Fruit fly (Drosophila melanogaster) whole organism, embryonic: Measurements from ENCODE around the gene Gr98d.
A peak's percentile ranks its signal among the peaks of the same experiment; 100 is the strongest.

Experiments
- ATbp ChIP-seq: fragments of 200-800 bp; sonication (Bioruptor generic); optimal IDR thresholded peaks from 2 replicates; lab custom pipeline; 2017; ENCODE audit warnings: missing biosample characterization, mild to moderate bottlenecking, missing genetic modification characterization, missing genetic modification reagents
- Ada2b ChIP-seq: fragments of 200-800 bp; sonication (Bioruptor generic); IDR thresholded peaks from 2 replicates; pipeline ENCODE4 v1.3.6; 2022; ENCODE audit warnings: missing biosample characterization, missing genetic modification characterization
- Adf1 ChIP-seq: fragments of 200-800 bp; sonication (Bioruptor generic); IDR thresholded peaks from 2 replicates; pipeline ENCODE4 v1.3.6; 2022; ENCODE audit warnings: missing biosample characterization, missing genetic modification characterization
- Asciz ChIP-seq: fragments of 200-800 bp; sonication (Bioruptor generic); optimal IDR thresholded peaks from 2 replicates; lab custom pipeline; 2017; ENCODE audit warnings: missing biosample characterization, mild to moderate bottlenecking, missing genetic modification characterization, missing genetic modification reagents
- Atf6 ChIP-seq: fragments of 200-800 bp; sonication (Bioruptor generic); IDR thresholded peaks from 2 replicates; pipeline ENCODE4 v1.3.6; 2022; ENCODE audit warnings: missing biosample characterization, missing genetic modification characterization
- CG13424 ChIP-seq: fragments of 200-800 bp; sonication (Bioruptor generic); optimal IDR thresholded peaks from 2 replicates; lab custom pipeline; 2019; ENCODE audit warnings: missing biosample characterization, mild to moderate bottlenecking, missing genetic modification characterization, moderate library complexity
- CG14710 ChIP-seq: fragments of 200-800 bp; sonication (Bioruptor generic); optimal IDR thresholded peaks from 3 replicates; lab custom pipeline; 2019; ENCODE audit warnings: missing biosample characterization, mild to moderate bottlenecking, missing genetic modification characterization, moderate library complexity
- CG1647 ChIP-seq: fragments of 200-800 bp; sonication (Bioruptor generic); optimal IDR thresholded peaks from 3 replicates; lab custom pipeline; 2016; ENCODE audit warnings: missing biosample characterization, missing genetic modification characterization
- CG1792 ChIP-seq: fragments of 200-800 bp; sonication (Bioruptor generic); optimal IDR thresholded peaks from 2 replicates; lab custom pipeline; 2016; ENCODE audit warnings: missing biosample characterization, missing genetic modification characterization
- CG2120 ChIP-seq: fragments of 200-800 bp; sonication (Bioruptor generic); optimal IDR thresholded peaks from 3 replicates; lab custom pipeline; 2016; ENCODE audit warnings: missing biosample characterization, missing genetic modification characterization
- CG32532 ChIP-seq: fragments of 200-800 bp; sonication (Bioruptor generic); IDR thresholded peaks from 2 replicates; pipeline ENCODE4 v1.3.6; 2022; ENCODE audit warnings: missing biosample characterization, missing genetic modification characterization
- CG4360 ChIP-seq: fragments of 200-800 bp; sonication (Bioruptor generic); IDR thresholded peaks from 2 replicates; pipeline ENCODE4 v1.3.6; 2022; ENCODE audit warnings: missing biosample characterization, missing genetic modification characterization
- CG6791 ChIP-seq: fragments of 200-800 bp; sonication (Bioruptor generic); IDR thresholded peaks from 3 replicates; pipeline ENCODE4 v1.3.6; 2022; ENCODE audit warnings: missing biosample characterization, missing genetic modification characterization; ENCODE audit not compliant: partially characterized antibody
- CG7271 ChIP-seq: fragments of 200-800 bp; sonication (Bioruptor generic); optimal IDR thresholded peaks from 2 replicates; lab custom pipeline; 2018; ENCODE audit warnings: missing biosample characterization, mild to moderate bottlenecking, missing genetic modification characterization, moderate library complexity
- CG7928 ChIP-seq: fragments of 200-800 bp; sonication (Bioruptor generic); optimal IDR thresholded peaks from 2 replicates; lab custom pipeline; 2017; ENCODE audit warnings: missing biosample characterization, mild to moderate bottlenecking, missing genetic modification characterization
- CG8388 ChIP-seq: fragments of 200-800 bp; sonication (Bioruptor generic); optimal IDR thresholded peaks from 2 replicates; lab custom pipeline; 2019; ENCODE audit warnings: missing biosample characterization, mild to moderate bottlenecking, missing genetic modification characterization, moderate library complexity
- CG9727 ChIP-seq: fragments of 200-800 bp; sonication (Bioruptor generic); optimal IDR thresholded peaks from 3 replicates; lab custom pipeline; 2017; ENCODE audit warnings: missing biosample characterization, mild to moderate bottlenecking, missing genetic modification characterization
- CTCF ChIP-seq: fragments of 200-800 bp; sonication (Bioruptor generic); optimal IDR thresholded peaks from 2 replicates; lab custom pipeline; 2017; ENCODE audit warnings: missing biosample characterization, mild to moderate bottlenecking, missing genetic modification characterization, moderate library complexity
- Ets97D ChIP-seq: fragments of 200-800 bp; sonication (Bioruptor generic); optimal IDR thresholded peaks from 3 replicates; lab custom pipeline; 2016; ENCODE audit warnings: missing biosample characterization, missing genetic modification characterization
- Hr51 ChIP-seq, 2 experiments: fragments of 200-800 bp; sonication (Bioruptor generic); optimal IDR thresholded peaks; 2 replicates in 1 of 2; 3 replicates in 1 of 2; lab custom pipeline; 2016 to 2018; ENCODE audit warnings: missing biosample characterization in 2 of 2, missing genetic modification characterization in 2 of 2, mild to moderate bottlenecking in 1 of 2, moderate library complexity in 1 of 2
- MESR4 ChIP-seq: fragments of 200-800 bp; sonication (Bioruptor generic); optimal IDR thresholded peaks from 2 replicates; lab custom pipeline; 2018; ENCODE audit warnings: missing biosample characterization, mild to moderate bottlenecking, missing genetic modification characterization, moderate library complexity
- Med ChIP-seq: fragments of 200-800 bp; sonication (Bioruptor generic); peaks from one replicate; lab custom pipeline; 2016; ENCODE audit warnings: missing biosample characterization, missing genetic modification characterization, mild to moderate bottlenecking, inconsistent platforms, moderate library complexity
- Oli ChIP-seq: fragments of 200-800 bp; sonication (Bioruptor generic); optimal IDR thresholded peaks from 2 replicates; lab custom pipeline; 2018; ENCODE audit warnings: missing biosample characterization, mild to moderate bottlenecking, missing genetic modification characterization, moderate library complexity
- PHDP ChIP-seq: fragments of 200-800 bp; sonication (Bioruptor generic); optimal IDR thresholded peaks from 3 replicates; lab custom pipeline; 2018; ENCODE audit warnings: missing biosample characterization, mild to moderate bottlenecking, missing genetic modification characterization, moderate library complexity
- bsh ChIP-seq, 2 experiments: fragments of 200-800 bp; sonication (Bioruptor generic); optimal IDR thresholded peaks; 2 replicates each; lab custom pipeline; 2017 to 2018; ENCODE audit warnings: mild to moderate bottlenecking in 2 of 2, missing biosample characterization in 2 of 2, missing genetic modification characterization in 2 of 2, moderate library complexity in 1 of 2
- crol ChIP-seq: fragments of 200-800 bp; sonication (Bioruptor generic); IDR thresholded peaks from 2 replicates; pipeline ENCODE4 v1.3.6; 2022; ENCODE audit warnings: missing biosample characterization, missing genetic modification characterization
- emc ChIP-seq: fragments of 200-800 bp; sonication (Bioruptor generic); optimal IDR thresholded peaks from 2 replicates; lab custom pipeline; 2016; ENCODE audit warnings: missing biosample characterization, missing genetic modification characterization
- fd96Cb ChIP-seq: fragments of 200-800 bp; sonication (Bioruptor generic); optimal IDR thresholded peaks from 2 replicates; lab custom pipeline; 2018; ENCODE audit warnings: missing biosample characterization, mild to moderate bottlenecking, missing genetic modification characterization, moderate library complexity
- ftz-f1 ChIP-seq: fragments of 200-800 bp; sonication (Bioruptor generic); optimal IDR thresholded peaks from 2 replicates; lab custom pipeline; 2016; ENCODE audit warnings: missing biosample characterization, missing genetic modification characterization
- gce ChIP-seq: fragments of 200-800 bp; sonication (Bioruptor generic); IDR thresholded peaks from 3 replicates; pipeline ENCODE4 v1.3.6; 2022; ENCODE audit warnings: missing biosample characterization, missing genetic modification characterization
- gcm2 ChIP-seq: fragments of 200-800 bp; sonication (Bioruptor generic); optimal IDR thresholded peaks from 2 replicates; lab custom pipeline; 2016; ENCODE audit warnings: missing biosample characterization, missing genetic modification characterization
- gem ChIP-seq: fragments of 200-800 bp; sonication (Bioruptor generic); optimal IDR thresholded peaks from 2 replicates; lab custom pipeline; 2019; ENCODE audit warnings: missing biosample characterization, mild to moderate bottlenecking, missing genetic modification characterization, moderate library complexity
- grau ChIP-seq: fragments of 200-800 bp; optimal IDR thresholded peaks from 3 replicates; lab custom pipeline; 2019; ENCODE audit warnings: missing biosample characterization, mild to moderate bottlenecking, missing genetic modification characterization, moderate library complexity
- kni ChIP-seq: fragments of 200-800 bp; sonication (Bioruptor generic); optimal IDR thresholded peaks from 3 replicates; lab custom pipeline; 2017; ENCODE audit warnings: mild to moderate bottlenecking, missing biosample characterization, missing genetic modification reagents, missing genetic modification characterization
- mld ChIP-seq: fragments of 200-800 bp; sonication (Bioruptor generic); IDR thresholded peaks from 3 replicates; pipeline ENCODE4 v1.3.6; 2022; ENCODE audit warnings: missing biosample characterization, missing genetic modification characterization; ENCODE audit not compliant: partially characterized antibody
- phol ChIP-seq: fragments of 200-800 bp; sonication (Bioruptor generic); optimal IDR thresholded peaks from 3 replicates; lab custom pipeline; 2018; ENCODE audit warnings: missing biosample characterization, mild to moderate bottlenecking, missing genetic modification characterization, moderate library complexity
- pnt ChIP-seq: fragments of 200-800 bp; sonication (Bioruptor generic); optimal IDR thresholded peaks from 3 replicates; lab custom pipeline; 2016; ENCODE audit warnings: missing biosample characterization, missing genetic modification characterization
- pum ChIP-seq: fragments of 200-800 bp; sonication (Bioruptor generic); optimal IDR thresholded peaks from 2 replicates; lab custom pipeline; 2016; ENCODE audit warnings: missing biosample characterization, missing genetic modification characterization
- seq ChIP-seq: fragments of 200-800 bp; sonication (Bioruptor generic); IDR thresholded peaks from 2 replicates; pipeline ENCODE4 v1.3.6; 2022; ENCODE audit warnings: missing biosample characterization, missing genetic modification characterization
- slbo ChIP-seq: fragments of 200-800 bp; sonication (Bioruptor generic); IDR thresholded peaks from 2 replicates; pipeline ENCODE4 v1.3.6; 2022; ENCODE audit warnings: missing biosample characterization, missing genetic modification characterization
- vvl ChIP-seq: fragments of 200-800 bp; sonication (Bioruptor generic); IDR thresholded peaks from 2 replicates; pipeline ENCODE4 v1.3.6; 2022; ENCODE audit warnings: missing biosample characterization, missing genetic modification characterization

Gene Gr98d

DNA sequence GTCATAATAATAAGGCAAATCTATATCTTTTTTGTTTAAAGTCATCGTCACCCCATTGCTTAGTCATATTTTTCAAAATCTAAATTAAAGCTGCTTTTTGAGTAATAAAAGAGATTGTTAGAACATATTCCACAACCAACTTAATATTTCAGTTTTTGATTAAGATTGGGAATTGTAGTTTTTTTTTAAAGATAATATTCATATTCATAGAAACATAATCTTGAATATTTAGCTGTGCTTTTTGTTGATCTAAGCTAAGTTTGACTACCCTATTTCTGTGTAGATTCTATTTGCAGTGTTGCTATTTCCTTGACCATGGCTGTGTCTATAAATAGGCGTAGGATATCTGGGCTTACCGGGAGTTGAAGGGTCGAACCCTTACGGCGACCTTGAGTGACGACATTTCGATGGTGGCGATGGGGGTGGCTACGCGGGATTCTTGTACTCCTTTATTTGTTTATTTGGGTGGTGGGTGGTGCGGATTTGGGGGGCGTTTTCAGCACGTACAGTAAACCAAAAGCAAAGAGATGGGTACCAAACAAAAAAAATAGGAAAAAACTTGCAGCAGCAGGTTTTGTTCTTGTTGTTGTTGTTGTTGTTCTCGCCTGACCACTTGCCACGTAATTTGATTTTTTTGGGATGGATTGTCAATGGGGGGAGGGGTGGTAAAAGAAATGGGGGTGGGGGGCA, 12.3 kb downstream of the Gr98d start (continued):
- TF ChIP-seq pnt (GFP tag; lab: Kevin White, UChicago) = no peak
- 0 out of 3 replicates have a peak, but pooled peaks have one; percentile 25 for TF ChIP-seq mld (GFP tag; lab: Robert Waterston, UW)
- TF ChIP-seq slbo = peak; percentile 14; the same call in 1 of the 2 replicates
- TF ChIP-seq kni (GFP tag; lab: Kevin White, UChicago) = no peak
- no peak for TF ChIP-seq CG7928 (GFP tag; lab: Kevin White, UChicago)
- peak; percentile 25; the same call in 1 of the 2 replicates for TF ChIP-seq Atf6 (GFP tag; lab: Robert Waterston, UW)
- TF ChIP-seq gcm2 (GFP tag; lab: Kevin White, UChicago) = no peak
- TF ChIP-seq CG1647 = no peak
- peak; percentile 22 for TF ChIP-seq CG14710 (tag; lab: Kevin White, UChicago)
- TF ChIP-seq CG7271 (tag; lab: Kevin White, UChicago) = no peak
- TF ChIP-seq Ets97D (GFP tag; lab: Kevin White, UChicago) = no peak
- TF ChIP-seq vvl (GFP tag; lab: Robert Waterston, UW) = 0 out of 2 replicates have a peak, but pooled peaks have one; percentile 21
- TF ChIP-seq Med = peak; percentile 33
- TF ChIP-seq CG9727 (GFP tag; lab: Kevin White, UChicago) = peak; percentile 16
- no peak for TF ChIP-seq emc
- peak in 1 of 2 experiments; percentile 25 for TF ChIP-seq bsh (GFP tag; optimal IDR thresholded peaks at IDR 0.05; lab: Kevin White, UChicago)
- peak; percentile 65 for TF ChIP-seq CG4360 (GFP tag; lab: Robert Waterston, UW)
- peak; percentile 49 for TF ChIP-seq gem (tag; lab: Kevin White, UChicago)
- 0 out of 2 replicates have a peak, but pooled peaks have one; percentile 15 for TF ChIP-seq crol (GFP tag; lab: Robert Waterston, UW)
- peak; percentile 32 for TF ChIP-seq grau (tag; lab: Kevin White, UChicago)
- peak; percentile 30 for TF ChIP-seq Oli (tag; lab: Kevin White, UChicago)
- 0 out of 2 replicates have a peak, but pooled peaks have one; percentile 13 for TF ChIP-seq CG32532 (GFP tag; lab: Robert Waterston, UW)
- no peak for TF ChIP-seq CG1792 (GFP tag; lab: Kevin White, UChicago)
- no peak for TF ChIP-seq Ada2b (GFP tag; lab: Robert Waterston, UW)
- peak; percentile 44 for TF ChIP-seq phol (tag; lab: Kevin White, UChicago)
- peak; percentile 47; the same call in 1 of the 3 replicates for TF ChIP-seq CG6791 (GFP tag; lab: Robert Waterston, UW)
- peak; percentile 1 for TF ChIP-seq PHDP (tag; lab: Kevin White, UChicago)
- peak; percentile 20 for TF ChIP-seq CG2120 (GFP tag; lab: Kevin White, UChicago)
- no peak for TF ChIP-seq pum (GFP tag; lab: Kevin White, UChicago)
- TF ChIP-seq gce = 0 out of 3 replicates have a peak, but pooled peaks have one; percentile 25
- TF ChIP-seq Hr51 (GFP tag; optimal IDR thresholded peaks at IDR 0.05; lab: Kevin White, UChicago) = peak in 1 of 2 experiments; percentile 28
- TF ChIP-seq ATbp = peak; percentile 4
- TF ChIP-seq Asciz (GFP tag; lab: Kevin White, UChicago) = peak; percentile 13
- no peak for TF ChIP-seq CG13424 (tag; lab: Kevin White, UChicago)
- peak; percentile 5 for TF ChIP-seq fd96Cb (tag; lab: Kevin White, UChicago)
- TF ChIP-seq seq (GFP tag; lab: Robert Waterston, UW) = 0 out of 2 replicates have a peak, but pooled peaks have one; percentile 22
- TF ChIP-seq CTCF (GFP tag; lab: Kevin White, UChicago) = no peak
- no peak for TF ChIP-seq MESR4 (GFP tag; lab: Kevin White, UChicago)
- no peak for TF ChIP-seq Adf1 (GFP tag; lab: Robert Waterston, UW)
- peak; percentile 14 for TF ChIP-seq CG8388
- TF ChIP-seq ftz-f1 = no peak
